Worm (Caenorhabditis elegans): ENCODE data around the gene C15F1.8.

The C15F1.8 gene

DNA sequence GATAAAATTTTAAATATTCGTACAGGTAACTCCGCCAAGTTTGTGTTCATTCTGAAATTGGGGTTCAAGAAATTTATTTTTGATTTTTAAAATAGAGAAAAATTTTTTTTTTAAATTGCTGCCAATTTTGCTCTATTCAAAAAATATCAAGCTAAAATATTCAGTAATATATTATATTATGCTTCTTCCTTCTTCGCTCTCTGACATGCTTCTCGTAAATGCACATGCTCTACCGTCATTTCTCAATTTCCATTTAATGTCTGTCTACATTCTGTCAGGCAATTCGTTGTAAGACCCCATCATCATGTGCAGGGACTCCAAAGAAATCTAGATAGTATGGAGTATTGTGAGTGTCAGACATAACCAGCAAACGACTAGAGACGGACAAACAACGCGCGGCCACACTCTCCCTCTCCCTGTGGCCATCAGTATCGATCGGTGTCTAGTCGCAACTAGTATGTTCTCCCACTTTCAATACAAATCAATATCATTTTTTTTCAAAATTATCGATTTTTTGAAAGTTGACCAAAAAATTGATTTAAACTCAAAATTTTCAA lies 26.3 kb downstream of the C15F1.8 start, which contains the start of the genes malt-1 and ceh-38 (continued):
- TF ChIP-seq F55B11.4 (tag; optimal IDR thresholded peaks at IDR 0.05; ENCODE audit: borderline replicate concordance, insufficient read depth) (no peak), aptf-2 (GFP tag; conservative IDR thresholded peaks at IDR 0.05) (no peak), F23B12.7 (tag; optimal IDR thresholded peaks at IDR 0.05; ENCODE audit: insufficient read depth) (peak; percentile 74), D2030.7 (GFP tag; IDR thresholded peaks at IDR 0.05) (no peak), ztf-18 (tag; optimal IDR thresholded peaks at IDR 0.05) (peak; percentile 50), ets-4 (GFP tag; optimal IDR thresholded peaks at IDR 0.05) (no peak), xnd-1 (tag; optimal IDR thresholded peaks at IDR 0.05) (no peak), zfh-2 (GFP tag; conservative IDR thresholded peaks at IDR 0.05) (peak; percentile 66; the same call in 1 of the 2 replicates), F22D6.2 (tag; optimal IDR thresholded peaks at IDR 0.05) (no peak), rcor-1 (GFP tag; IDR thresholded peaks at IDR 0.05) (peak; percentile 50; the same call in 1 of the 2 replicates), somi-1 (GFP tag; optimal IDR thresholded peaks at IDR 0.05) (peak; percentile 56), F10E7.11 (tag; optimal IDR thresholded peaks at IDR 0.05) (no peak), let-607 (tag; optimal IDR thresholded peaks at IDR 0.05) (peak; percentile 58 to 77), him-1 (tag; optimal IDR thresholded peaks at IDR 0.05) (no peak), Y67H2A.10 (GFP tag; conservative IDR thresholded peaks at IDR 0.05) (peak; percentile 63; the same call in 1 of the 2 replicates), efl-1 (GFP tag; optimal IDR thresholded peaks at IDR 0.05) (no peak), B0019.2 (GFP tag; conservative IDR thresholded peaks at IDR 0.05) (no peak), hmg-1.2 (GFP tag; IDR thresholded peaks at IDR 0.05) (peak; percentile 86), pbrm-1 (GFP tag; IDR thresholded peaks at IDR 0.05) (peak; percentile 84), nhr-27 (tag; optimal IDR thresholded peaks at IDR 0.05) (no peak), ztf-3 (GFP tag; optimal IDR thresholded peaks at IDR 0.05) (no peak), nhr-120 (GFP tag; IDR thresholded peaks at IDR 0.05) (no peak), egl-18 (GFP tag; IDR thresholded peaks at IDR 0.05) (no peak), dpff-1 (tag; optimal IDR thresholded peaks at IDR 0.05) (no peak), aptf-3 (GFP tag; IDR thresholded peaks at IDR 0.05) (no peak), F57C9.4 (tag; optimal IDR thresholded peaks at IDR 0.05) (no peak), rpc-1 (optimal IDR thresholded peaks at IDR 0.05) (no peak), rpc-1 (tag; optimal IDR thresholded peaks at IDR 0.05) (no peak), madf-8 (GFP tag; conservative IDR thresholded peaks at IDR 0.05) (no peak), let-526 (GFP tag; IDR thresholded peaks at IDR 0.05) (0 out of 2 replicates have a peak, but pooled peaks have one; percentile 41), hmg-20 (GFP tag; IDR thresholded peaks at IDR 0.05) (no peak), zim-3 (tag; optimal IDR thresholded peaks at IDR 0.05) (no peak), B0035.1 (tag; optimal IDR thresholded peaks at IDR 0.05) (no peak), egl-44 (GFP tag; IDR thresholded peaks at IDR 0.05) (no peak), ceh-58 (GFP tag; IDR thresholded peaks at IDR 0.05) (no peak), lag-1 (GFP tag; IDR thresholded peaks at IDR 0.05) (no peak), Y53G8AR.9 (GFP tag; conservative IDR thresholded peaks at IDR 0.05) (no peak), mxl-1 (tag; optimal IDR thresholded peaks at IDR 0.05) (no peak), unc-130 (GFP tag; optimal IDR thresholded peaks at IDR 0.05) (no peak), attf-6 (GFP tag; IDR thresholded peaks at IDR 0.05) (no peak), sptf-2 (GFP tag; optimal IDR thresholded peaks at IDR 0.05) (no peak), lsy-27 (tag; optimal IDR thresholded peaks at IDR 0.05; ENCODE audit: borderline replicate concordance, insufficient read depth) (no peak), ztf-25 (GFP tag; IDR thresholded peaks at IDR 0.05) (no peak), ceh-91 (GFP tag; IDR thresholded peaks at IDR 0.05) (no peak), B0261.1 (tag; optimal IDR thresholded peaks at IDR 0.05) (no peak), T26A5.8 (tag; optimal IDR thresholded peaks at IDR 0.05) (no peak), madf-6 (GFP tag; IDR thresholded peaks at IDR 0.05) (no peak), hlh-12 (tag; optimal IDR thresholded peaks at IDR 0.05) (no peak), ama-1 (optimal IDR thresholded peaks at IDR 0.05) (no peak), ama-1 (GFP tag; optimal IDR thresholded peaks at IDR 0.05) (no peak)
